Fruit fly (Drosophila melanogaster) Kc167 (cell line): ENCODE measurements around the gene CG15641.

Source experiments
- Myc ChIP-seq: fragments of >200 bp; optimal IDR thresholded peaks from 2 replicates; lab custom pipeline; 2017; ENCODE audit warnings: missing external identifiers
- Sin3A ChIP-seq: fragments of >200 bp; optimal IDR thresholded peaks from 2 replicates; lab custom pipeline; 2018; ENCODE audit warnings: missing external identifiers
- h ChIP-seq: fragments of >200 bp; optimal IDR thresholded peaks from 3 replicates; lab custom pipeline; 2018; ENCODE audit warnings: missing external identifiers
- insv ChIP-seq: fragments of >200 bp; optimal IDR thresholded peaks from 3 replicates; lab custom pipeline; 2018; ENCODE audit warnings: missing external identifiers
- psq ChIP-seq: fragments of >200 bp; optimal IDR thresholded peaks from 2 replicates; lab custom pipeline; 2017; ENCODE audit warnings: missing external identifiers
- ttk ChIP-seq: sonication (Bioruptor generic); optimal IDR thresholded peaks from 2 replicates; lab custom pipeline; 2017; ENCODE audit warnings: missing external identifiers

CG15641 gene

DNA sequence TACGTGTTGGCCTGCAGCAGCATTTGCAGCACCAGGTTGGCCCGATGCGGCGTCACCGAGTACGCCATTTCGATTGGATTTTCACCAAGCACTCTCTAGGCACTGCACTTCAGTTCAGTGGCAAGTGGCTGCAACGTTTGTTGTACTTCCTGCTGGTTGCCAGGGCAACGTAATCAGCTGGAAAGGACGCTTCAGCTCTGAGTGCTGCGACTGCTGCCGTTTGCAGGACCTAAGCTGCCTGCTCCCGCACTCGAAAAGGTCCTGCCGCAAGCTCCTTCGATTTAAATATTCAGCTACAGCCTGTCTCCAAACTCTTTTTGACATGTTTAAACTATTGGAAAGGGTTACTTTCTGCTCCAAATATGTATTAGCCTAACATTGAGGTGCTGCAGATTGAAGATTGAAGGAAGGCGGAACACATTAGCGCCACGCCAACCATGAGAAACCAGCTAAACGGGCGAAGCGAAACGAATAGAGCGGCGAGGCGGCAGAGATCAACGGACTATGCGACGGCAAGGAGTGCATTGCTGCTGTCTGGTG, at the start of gene CG15641, which contains the start of gene CG15642:
Gene CG15641 (plus strand): TSS at position 490 of the 540 bp plus-strand sequence.
Gene CG15642 (minus strand): TSS at position 356 of the 540 bp plus-strand sequence.
- TF ChIP-seq psq (lab: Kevin White, UChicago) = no peak
- TF ChIP-seq Myc (lab: Kevin White, UChicago) = no peak
- TF ChIP-seq h = no peak
- TF ChIP-seq Sin3A (lab: Kevin White, UChicago) = no peak
- no peak for TF ChIP-seq ttk (lab: Kevin White, UChicago)
- TF ChIP-seq insv (lab: Kevin White, UChicago) = no peak

DNA sequence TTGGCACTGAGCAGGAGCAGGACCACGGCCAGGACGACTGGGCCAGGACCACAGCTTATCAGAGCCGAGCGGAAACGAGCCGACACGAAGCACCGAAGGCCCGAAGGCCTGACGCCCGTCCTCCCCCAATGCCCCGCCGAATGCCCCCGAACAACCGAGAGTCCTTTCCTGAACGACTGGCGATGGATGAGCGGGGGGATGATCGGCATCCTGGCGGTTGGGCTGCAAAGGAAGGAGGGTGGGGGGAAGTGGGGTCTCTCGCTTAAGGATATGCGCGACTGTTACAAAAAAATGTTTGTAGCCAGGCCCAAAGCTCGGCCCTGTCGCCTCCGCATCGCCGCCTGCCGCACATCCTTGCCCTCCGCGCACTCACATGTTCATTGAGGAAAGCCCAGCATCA, 26.4 kb upstream of the CG15641 start, which contains the start of gene Cngl:
Gene Cngl (minus strand): TSS at position 8 of the 400 bp plus-strand sequence.
- TF ChIP-seq psq (lab: Kevin White, UChicago) = no peak

DNA sequence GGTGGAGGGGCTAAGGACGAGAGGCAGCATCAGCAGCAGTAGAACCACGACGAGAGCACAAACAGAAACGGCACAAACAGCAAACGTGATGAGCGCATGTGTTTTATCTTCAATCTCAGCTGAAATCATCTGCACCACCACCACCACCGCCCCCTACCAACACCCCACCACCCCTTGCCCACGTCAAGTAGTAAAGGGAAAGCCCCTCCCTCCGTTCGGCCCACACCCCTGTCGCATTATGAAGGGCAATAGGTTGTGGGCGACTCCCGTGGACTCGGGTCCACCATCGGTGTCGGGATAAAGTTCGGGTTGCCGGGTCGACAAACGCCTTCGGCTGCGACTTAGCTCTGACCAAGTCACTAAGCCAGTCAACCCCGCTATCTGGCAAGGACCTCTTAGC, 24.2 kb upstream of the CG15641 start:
- no peak for TF ChIP-seq ttk (lab: Kevin White, UChicago)
- TF ChIP-seq Myc (lab: Kevin White, UChicago) = no peak
- TF ChIP-seq Sin3A (lab: Kevin White, UChicago) = no peak
- TF ChIP-seq h = no peak
- TF ChIP-seq psq (lab: Kevin White, UChicago) = no peak
- TF ChIP-seq insv (lab: Kevin White, UChicago) = no peak

DNA sequence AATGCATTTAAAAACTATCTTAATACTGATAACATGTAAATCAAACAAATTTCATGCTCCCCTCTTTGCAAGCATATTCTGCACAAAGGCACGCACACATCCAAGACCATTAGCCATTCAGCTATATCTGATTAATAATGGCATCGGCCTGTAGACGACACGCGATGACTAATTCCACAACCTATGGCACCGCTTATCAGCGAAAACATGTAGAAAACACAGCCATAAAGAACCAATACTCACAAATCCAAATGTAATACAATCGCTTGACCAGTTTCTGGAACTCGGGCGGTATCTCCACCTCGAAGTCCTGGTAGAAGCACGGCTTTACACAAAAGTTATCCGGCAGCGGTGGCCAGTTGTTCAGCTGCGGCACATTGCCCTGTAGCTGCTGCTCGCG, 19.6 kb upstream of the CG15641 start:
- TF ChIP-seq Myc (lab: Kevin White, UChicago) (no peak), ttk (lab: Kevin White, UChicago) (no peak), insv (lab: Kevin White, UChicago) (no peak), psq (lab: Kevin White, UChicago) (no peak)

DNA sequence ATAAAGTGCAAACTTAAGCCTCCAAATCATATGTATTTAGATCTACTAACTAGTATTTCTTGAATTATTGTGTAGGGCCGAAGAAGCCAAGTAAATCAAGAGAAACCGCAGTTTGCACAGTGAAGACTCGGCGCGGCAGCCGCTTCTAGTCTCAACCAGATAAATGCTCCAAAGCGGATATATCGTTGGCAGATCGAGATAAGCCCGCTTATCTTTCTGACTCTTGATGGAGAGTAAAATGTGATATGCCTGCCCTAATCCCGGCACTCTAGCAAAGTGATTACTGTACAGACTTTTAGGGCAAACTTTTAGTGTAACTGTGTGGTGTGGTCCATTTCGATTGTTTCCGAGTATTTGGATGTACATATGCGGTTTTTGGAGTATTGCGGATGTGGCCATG, 18.9 kb upstream of the CG15641 start:
- TF ChIP-seq insv (lab: Kevin White, UChicago) (no peak), Sin3A (lab: Kevin White, UChicago) (no peak), ttk (lab: Kevin White, UChicago) (no peak), psq (lab: Kevin White, UChicago) (no peak), Myc (lab: Kevin White, UChicago) (no peak), h (no peak)

DNA sequence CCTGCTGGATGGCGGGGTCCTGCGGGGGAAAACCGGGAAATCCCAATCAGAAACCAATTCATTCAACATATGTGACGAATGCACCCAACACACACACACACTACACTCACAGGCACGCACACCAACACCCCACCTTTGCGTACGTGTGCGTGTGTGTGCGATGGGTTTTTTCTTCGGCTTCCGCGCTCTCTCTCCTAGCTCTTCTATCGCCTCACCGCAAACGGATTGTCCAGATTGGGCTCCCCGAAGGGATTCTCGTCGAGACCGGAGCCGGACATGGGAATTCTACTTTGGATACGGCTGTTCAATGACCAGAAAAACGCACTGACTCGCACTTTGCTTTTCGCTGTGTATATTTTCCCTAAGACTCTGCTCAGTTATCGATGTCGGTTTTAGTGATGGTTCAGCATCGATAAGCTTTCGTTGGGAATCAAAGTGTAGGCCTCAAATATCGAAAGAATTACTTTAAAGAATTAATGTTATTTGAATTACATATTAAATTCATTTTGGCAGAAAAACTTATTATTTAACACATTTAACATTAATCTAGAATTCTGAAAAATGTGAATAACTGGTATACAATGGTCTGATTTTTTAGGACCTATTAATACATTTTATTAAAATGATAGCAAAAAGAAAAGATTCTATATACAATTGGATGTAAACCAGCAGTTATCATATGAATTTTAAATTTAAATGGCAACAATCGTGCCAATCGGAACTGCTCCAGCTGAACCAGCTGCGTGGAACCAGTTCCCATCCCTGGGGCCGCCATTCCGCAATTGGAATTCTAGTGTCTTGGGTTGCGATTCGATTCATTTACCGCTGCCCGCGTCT, 18.0 kb upstream of the CG15641 start, which contains the start of the genes Scamp and Ahcy:
Gene Scamp (minus strand): TSS at position 394 of the 837 bp plus-strand sequence.
Gene Ahcy (plus strand): TSS at position 772 of the 837 bp plus-strand sequence.
- TF ChIP-seq h = no peak
- no peak for TF ChIP-seq insv (lab: Kevin White, UChicago)
- no peak for TF ChIP-seq Myc (lab: Kevin White, UChicago)
- no peak for TF ChIP-seq Sin3A (lab: Kevin White, UChicago)
- no peak for TF ChIP-seq ttk (lab: Kevin White, UChicago)
- TF ChIP-seq psq (lab: Kevin White, UChicago) = no peak

DNA sequence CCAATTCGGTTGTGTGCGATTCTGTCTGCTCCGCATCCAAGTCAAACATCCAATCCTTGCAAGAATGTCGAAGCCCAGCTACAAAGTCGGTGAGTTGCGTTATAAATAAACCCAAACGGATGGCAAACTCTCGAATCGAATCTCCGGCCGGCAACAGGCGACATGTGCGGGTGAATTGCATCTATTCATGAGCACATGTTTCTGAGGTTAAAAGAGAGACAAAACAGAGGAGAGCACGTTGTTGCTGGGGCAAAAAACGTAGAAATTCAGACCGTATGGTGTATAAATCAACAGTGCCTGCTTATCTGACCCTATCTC, 17.4 kb upstream of the CG15641 start:
- no peak for TF ChIP-seq Myc (lab: Kevin White, UChicago)
- TF ChIP-seq insv (lab: Kevin White, UChicago) = no peak
- TF ChIP-seq ttk (lab: Kevin White, UChicago) = no peak
- TF ChIP-seq Sin3A (lab: Kevin White, UChicago) = no peak
- no peak for TF ChIP-seq h
- TF ChIP-seq psq (lab: Kevin White, UChicago) = no peak

DNA sequence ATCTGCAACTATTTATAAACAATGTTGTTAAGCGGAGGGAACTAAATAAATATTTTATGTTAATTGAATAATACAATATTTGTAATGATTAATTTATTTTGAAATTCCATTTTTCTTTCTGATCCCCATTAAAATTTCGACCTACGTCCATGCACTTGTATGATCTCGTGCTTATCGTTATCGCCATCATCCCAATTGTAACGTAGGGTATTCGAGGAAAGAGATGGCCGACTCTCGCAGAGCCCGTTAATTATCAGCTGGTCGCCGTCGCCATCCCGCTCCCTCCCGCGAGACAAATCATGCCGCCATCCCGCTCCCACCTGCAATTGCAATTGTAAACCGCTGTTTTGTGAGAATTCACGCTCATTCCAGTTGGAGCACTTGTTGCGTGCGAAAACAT, 14.6 kb upstream of the CG15641 start, which contains the start of gene CG11655:
Gene CG11655 (plus strand): TSS at position 351 of the 400 bp plus-strand sequence.
- TF ChIP-seq h (no peak), Myc (lab: Kevin White, UChicago) (no peak), insv (lab: Kevin White, UChicago) (no peak), ttk (lab: Kevin White, UChicago) (no peak), Sin3A (lab: Kevin White, UChicago) (no peak)

DNA sequence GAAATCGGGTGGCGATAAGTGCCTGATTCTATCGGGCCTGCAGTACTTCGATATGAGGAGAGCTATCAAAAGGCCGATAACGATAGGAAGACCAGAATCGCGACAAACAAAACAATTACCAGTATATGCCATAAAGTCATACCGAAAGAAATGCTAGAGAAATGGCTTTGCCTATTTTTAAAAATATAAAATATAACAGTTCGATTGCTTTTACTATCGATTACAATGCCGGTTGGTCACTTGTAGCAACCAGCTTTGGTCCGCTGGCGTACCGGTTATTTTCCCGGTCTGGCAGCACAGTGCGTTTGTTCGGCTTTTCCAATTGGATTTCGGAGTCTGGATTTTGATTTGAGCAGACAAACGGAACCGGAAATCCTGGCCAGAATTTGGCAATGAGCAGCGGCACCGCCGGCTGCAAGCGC, 5.2 kb upstream of the CG15641 start, which contains the start of the genes shtd, CG6294 and CG6299:
Gene shtd (minus strand): TSS at position 6 of the 422 bp plus-strand sequence.
Gene CG6294 (plus strand): TSS at position 287 of the 422 bp plus-strand sequence.
Gene CG6299 (plus strand): TSS at position 287 of the 422 bp plus-strand sequence.
- TF ChIP-seq psq (lab: Kevin White, UChicago) = no peak
- peak; percentile 87 for TF ChIP-seq insv (lab: Kevin White, UChicago)

DNA sequence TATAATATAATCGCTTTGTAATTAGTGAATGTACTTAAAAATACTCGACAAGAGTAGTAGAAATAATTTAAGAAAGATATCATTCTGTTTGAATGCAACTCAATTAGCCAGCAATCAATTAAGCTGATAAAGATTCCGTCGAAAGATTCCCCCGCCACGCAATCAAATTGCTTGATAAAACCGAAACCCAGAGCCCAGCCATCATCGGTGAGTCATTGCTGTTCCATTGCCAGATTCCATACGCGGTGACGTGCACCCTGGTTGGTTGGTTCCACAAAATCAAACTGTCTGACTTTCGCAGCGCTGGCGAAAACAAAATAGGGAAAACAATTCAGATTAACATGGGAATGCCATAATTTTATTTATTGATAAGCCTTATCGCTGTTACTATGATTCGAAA, 3.2 kb upstream of the CG15641 start:
- TF ChIP-seq Myc (lab: Kevin White, UChicago) = no peak
- TF ChIP-seq Sin3A (lab: Kevin White, UChicago) = no peak
- no peak for TF ChIP-seq insv (lab: Kevin White, UChicago)
- no peak for TF ChIP-seq ttk (lab: Kevin White, UChicago)

DNA sequence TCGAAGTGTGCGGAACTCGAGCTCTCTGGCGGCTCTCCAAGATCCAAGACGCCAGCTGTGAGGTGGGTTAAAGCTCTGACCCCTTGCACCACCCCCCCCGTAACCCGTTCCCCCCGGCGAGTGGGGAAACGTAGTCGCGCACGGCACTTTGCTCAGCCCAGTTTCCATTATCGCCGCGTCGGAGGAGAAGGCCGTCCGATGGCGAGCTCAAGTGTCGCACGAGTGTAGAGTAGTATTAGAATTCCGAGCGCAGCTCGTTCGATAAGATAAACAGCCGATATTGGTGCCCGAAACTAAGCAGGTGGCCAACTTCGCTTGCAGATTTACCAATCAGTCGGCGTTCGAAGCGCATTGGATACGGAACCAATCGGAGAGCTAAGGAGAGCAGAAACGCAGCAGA, 2.3 kb upstream of the CG15641 start:
- TF ChIP-seq ttk (lab: Kevin White, UChicago) = no peak
- TF ChIP-seq h = no peak
- no peak for TF ChIP-seq Myc (lab: Kevin White, UChicago)
- no peak for TF ChIP-seq psq (lab: Kevin White, UChicago)
- TF ChIP-seq insv (lab: Kevin White, UChicago) = no peak
- TF ChIP-seq Sin3A (lab: Kevin White, UChicago) = no peak

DNA sequence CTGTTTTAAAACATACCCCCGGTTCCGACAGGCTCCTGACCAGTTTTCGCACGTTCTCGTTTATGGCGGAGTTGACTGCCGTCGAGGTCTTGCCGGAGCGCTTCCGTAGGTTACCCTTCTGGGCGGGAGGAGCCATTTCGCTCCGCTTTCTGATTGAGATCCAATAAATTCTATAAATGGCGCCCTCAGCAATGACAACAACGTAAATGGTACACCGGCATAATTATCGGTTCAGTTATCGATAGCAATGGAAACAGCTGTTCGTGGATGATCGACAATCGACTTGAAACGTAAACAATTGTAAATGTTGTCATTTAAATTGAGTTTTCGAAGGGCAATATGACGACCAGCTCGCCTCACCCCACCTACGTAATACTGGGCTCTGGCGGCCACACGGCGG, 4.2 kb downstream of the CG15641 start, which contains the start of the genes Grip128 and Alg14:
Gene Grip128 (minus strand): TSS at position 216 of the 400 bp plus-strand sequence.
Gene Alg14 (plus strand): TSS at position 261 of the 400 bp plus-strand sequence.
- TF ChIP-seq psq (lab: Kevin White, UChicago) (no peak), Myc (lab: Kevin White, UChicago) (no peak), Sin3A (lab: Kevin White, UChicago) (no peak)
